Worm (Caenorhabditis elegans) whole organism, L2 larva: ENCODE results near the gene nuo-3.

Experiments used
- C34F6.9 ChIP-seq: fragments of 150-350 bp; optimal IDR thresholded peaks from 2 replicates; lab custom pipeline; 2014; ENCODE audit warnings: missing biosample characterization, missing genetic modification characterization
- F13H6.1 ChIP-seq: sonication (generic microtip); optimal IDR thresholded peaks from 2 replicates; lab custom pipeline; 2016; ENCODE audit warnings: missing genetic modification characterization, missing compliant biosample characterization
- R02D3.7 ChIP-seq: fragments of 150-350 bp; optimal IDR thresholded peaks from 2 replicates; lab custom pipeline; 2014; ENCODE audit warnings: missing biosample characterization, missing genetic modification characterization
- Y55F3AM.14 ChIP-seq: fragments of 200-800 bp; sonication (Bioruptor generic); optimal IDR thresholded peaks from 2 replicates; lab custom pipeline; 2018; ENCODE audit warnings: mild to moderate bottlenecking, missing genetic modification characterization, missing compliant biosample characterization
- ZK546.5 ChIP-seq: sonication (generic microtip); optimal IDR thresholded peaks from 2 replicates; lab custom pipeline; 2017; ENCODE audit warnings: missing biosample characterization, missing genetic modification characterization
- alr-1 ChIP-seq: fragments of 150-350 bp; optimal IDR thresholded peaks from 2 replicates; lab custom pipeline; 2014; ENCODE audit warnings: missing biosample characterization, missing genetic modification characterization
- aly-2 ChIP-seq: fragments of 150-350 bp; optimal IDR thresholded peaks from 2 replicates; lab custom pipeline; 2014; ENCODE audit warnings: missing biosample characterization, missing genetic modification characterization
- ama-1 ChIP-seq: fragments of 150-350 bp; optimal IDR thresholded peaks from 2 replicates; lab custom pipeline; 2018; ENCODE audit warnings: inconsistent platforms
- blmp-1 ChIP-seq: sonication (generic microtip); optimal IDR thresholded peaks from 2 replicates; lab custom pipeline; 2017; ENCODE audit warnings: missing genetic modification characterization, mild to moderate bottlenecking, missing compliant biosample characterization, antibody characterized with exemption, moderate library complexity; ENCODE audit not compliant: insufficient read depth
- ceh-16 ChIP-seq: fragments of 150-350 bp; optimal IDR thresholded peaks from 2 replicates; lab custom pipeline; 2014; ENCODE audit warnings: missing biosample characterization, missing genetic modification characterization
- crh-2 ChIP-seq: sonication (generic microtip); optimal IDR thresholded peaks from 2 replicates; lab custom pipeline; 2017; ENCODE audit warnings: missing biosample characterization, missing genetic modification characterization
- dmd-4 ChIP-seq: sonication (generic microtip); optimal IDR thresholded peaks from 2 replicates; lab custom pipeline; 2017; ENCODE audit warnings: missing biosample characterization, missing genetic modification characterization
- elt-1 ChIP-seq: fragments of 150-350 bp; optimal IDR thresholded peaks from 2 replicates; lab custom pipeline; 2014; ENCODE audit warnings: missing biosample characterization, missing genetic modification characterization
- elt-3 ChIP-seq: sonication (generic microtip); optimal IDR thresholded peaks from 2 replicates; lab custom pipeline; 2017; ENCODE audit warnings: missing biosample characterization, missing genetic modification characterization
- fos-1 ChIP-seq: fragments of 150-350 bp; optimal IDR thresholded peaks from 2 replicates; lab custom pipeline; 2014; ENCODE audit warnings: missing biosample characterization, missing genetic modification characterization
- gmeb-1 ChIP-seq: fragments of 150-350 bp; optimal IDR thresholded peaks from 2 replicates; lab custom pipeline; 2014; ENCODE audit warnings: missing biosample characterization, missing genetic modification characterization
- lin-11 ChIP-seq: fragments of 150-350 bp; sonication (generic microtip); optimal IDR thresholded peaks from 2 replicates; lab custom pipeline; 2014; ENCODE audit warnings: missing biosample characterization, missing genetic modification characterization, inconsistent platforms, mixed read lengths
- lin-13 ChIP-seq: fragments of 150-350 bp; optimal IDR thresholded peaks from 2 replicates; lab custom pipeline; 2014; ENCODE audit warnings: missing biosample characterization, missing genetic modification reagents, missing genetic modification characterization
- lsy-2 ChIP-seq, 2 experiments: fragments of 150-350 bp in 1 of 2; sonication (generic microtip) in 1 of 2; optimal IDR thresholded peaks; 2 replicates each; lab custom pipeline; 2014 to 2017; ENCODE audit warnings: missing biosample characterization in 2 of 2, missing genetic modification characterization in 2 of 2
- mab-5 ChIP-seq: fragments of 150-350 bp; optimal IDR thresholded peaks from 2 replicates; lab custom pipeline; 2014; ENCODE audit warnings: missing biosample characterization, missing genetic modification characterization
- mbf-1 ChIP-seq: sonication (generic microtip); optimal IDR thresholded peaks from 2 replicates; lab custom pipeline; 2017; ENCODE audit warnings: missing biosample characterization, missing genetic modification characterization
- mdl-1 ChIP-seq, 2 experiments: fragments of 150-350 bp in 1 of 2; sonication (generic microtip) in 1 of 2; optimal IDR thresholded peaks; 2 replicates each; lab custom pipeline; 2017; ENCODE audit warnings: missing biosample characterization in 2 of 2, missing genetic modification characterization in 2 of 2
- nhr-10 ChIP-seq: sonication (generic microtip); optimal IDR thresholded peaks from 2 replicates; lab custom pipeline; 2017; ENCODE audit warnings: missing biosample characterization, missing genetic modification characterization
- nhr-11 ChIP-seq: fragments of 150-350 bp; optimal IDR thresholded peaks from 2 replicates; lab custom pipeline; 2014; ENCODE audit warnings: missing biosample characterization, missing genetic modification characterization
- nhr-12 ChIP-seq: fragments of 150-350 bp; optimal IDR thresholded peaks from 2 replicates; lab custom pipeline; 2014; ENCODE audit warnings: missing biosample characterization, missing genetic modification characterization
- nhr-129 ChIP-seq: fragments of 150-350 bp; optimal IDR thresholded peaks from 2 replicates; lab custom pipeline; 2014; ENCODE audit warnings: missing biosample characterization, missing genetic modification characterization
- nhr-21 ChIP-seq: fragments of 150-350 bp; optimal IDR thresholded peaks from 2 replicates; lab custom pipeline; 2014; ENCODE audit warnings: missing biosample characterization, missing genetic modification characterization
- nhr-23 ChIP-seq: fragments of 150-350 bp; optimal IDR thresholded peaks from 2 replicates; lab custom pipeline; 2014; ENCODE audit warnings: missing biosample characterization, missing genetic modification reagents, missing genetic modification characterization
- nhr-237 ChIP-seq: fragments of 150-350 bp; optimal IDR thresholded peaks from 2 replicates; lab custom pipeline; 2014; ENCODE audit warnings: missing biosample characterization, missing genetic modification characterization
- nhr-25 ChIP-seq: fragments of 150-350 bp; sonication (generic microtip); optimal IDR thresholded peaks from 3 replicates; lab custom pipeline; 2014; ENCODE audit warnings: missing biosample characterization, missing genetic modification characterization
- nhr-6 ChIP-seq: fragments of 150-350 bp; optimal IDR thresholded peaks from 2 replicates; lab custom pipeline; 2014; ENCODE audit warnings: missing biosample characterization, missing genetic modification characterization
- nhr-77 ChIP-seq: fragments of 150-350 bp; optimal IDR thresholded peaks from 2 replicates; lab custom pipeline; 2014; ENCODE audit warnings: missing biosample characterization, missing genetic modification characterization
- peb-1 ChIP-seq: fragments of 150-350 bp; optimal IDR thresholded peaks from 2 replicates; lab custom pipeline; 2014; ENCODE audit warnings: missing biosample characterization, missing genetic modification characterization
- sem-4 ChIP-seq: fragments of 150-350 bp; optimal IDR thresholded peaks from 2 replicates; lab custom pipeline; 2014; ENCODE audit warnings: missing biosample characterization, missing genetic modification reagents, missing genetic modification characterization
- skn-1 ChIP-seq: sonication (generic microtip); optimal IDR thresholded peaks from 2 replicates; lab custom pipeline; 2017; ENCODE audit warnings: missing biosample characterization, missing genetic modification characterization
- sma-3 ChIP-seq: sonication (generic microtip); optimal IDR thresholded peaks from 2 replicates; lab custom pipeline; 2016; ENCODE audit warnings: missing genetic modification reagents, missing genetic modification characterization, missing compliant biosample characterization
- sma-9 ChIP-seq, 2 experiments: fragments of 150-350 bp in 1 of 2; sonication (generic microtip) in 1 of 2; optimal IDR thresholded peaks; 2 replicates each; lab custom pipeline; 2014 to 2016; ENCODE audit warnings: missing genetic modification characterization in 2 of 2, mild to moderate bottlenecking in 1 of 2, missing biosample characterization in 1 of 2, missing compliant biosample characterization in 1 of 2, missing genetic modification reagents in 1 of 2, moderate library complexity in 1 of 2
- snpc-4 ChIP-seq: fragments of 150-350 bp; optimal IDR thresholded peaks from 2 replicates; lab custom pipeline; 2014; ENCODE audit warnings: missing biosample characterization, missing genetic modification characterization
- unc-55 ChIP-seq: fragments of 150-350 bp; sonication (generic microtip); optimal IDR thresholded peaks from 3 replicates; lab custom pipeline; 2014; ENCODE audit warnings: missing biosample characterization, missing genetic modification reagents, missing genetic modification characterization
- unc-62 ChIP-seq: fragments of 150-350 bp; optimal IDR thresholded peaks from 2 replicates; lab custom pipeline; 2014; ENCODE audit warnings: missing biosample characterization, missing genetic modification reagents, missing genetic modification characterization
- zag-1 ChIP-seq: fragments of 150-350 bp; optimal IDR thresholded peaks from 2 replicates; lab custom pipeline; 2014; ENCODE audit warnings: missing biosample characterization, missing genetic modification characterization
- ztf-1 ChIP-seq: fragments of 200-800 bp; sonication (Bioruptor generic); conservative IDR thresholded peaks from 2 replicates; pipeline ENCODE4 v1.3.6; 2022; ENCODE audit warnings: missing genetic modification characterization, missing compliant biosample characterization
- ztf-11 ChIP-seq: sonication (generic microtip); optimal IDR thresholded peaks from 2 replicates; lab custom pipeline; 2017; ENCODE audit warnings: missing biosample characterization, missing genetic modification characterization
- ztf-4 ChIP-seq: fragments of 150-350 bp; optimal IDR thresholded peaks from 2 replicates; lab custom pipeline; 2014; ENCODE audit warnings: missing biosample characterization, missing genetic modification characterization

Gene nuo-3

ce11 chrIV:14824878-14825352 is 27.6 kb upstream of the nuo-3 start, which contains the start of gene sec-61.A:
sec-61.A (minus strand) TSS chrIV:14825264.
- TF ChIP-seq unc-62 (no peak), nhr-11 (no peak), lsy-2 (tag; optimal IDR thresholded peaks at IDR 0.05; lab: Kevin White, UChicago) (peak; percentile 98 to 99), alr-1 (tag; lab: Kevin White, UChicago) (no peak), crh-2 (tag; lab: Kevin White, UChicago) (peak; percentile 85), skn-1 (tag; lab: Kevin White, UChicago) (no peak), nhr-129 (peak; percentile 66), nhr-21 (tag; lab: Kevin White, UChicago) (peak; percentile 80), nhr-25 (tag; lab: Kevin White, UChicago) (peak; percentile 77), lin-11 (tag; lab: Kevin White, UChicago) (peak; percentile 62), peb-1 (peak; percentile 64), ztf-1 (GFP tag; lab: Robert Waterston, UW) (no peak), R02D3.7 (tag; lab: Kevin White, UChicago) (no peak), nhr-10 (tag; lab: Kevin White, UChicago) (peak; percentile 17), unc-55 (GFP tag; lab: Kevin White, UChicago) (peak; percentile 73), nhr-237 (peak; percentile 16), nhr-12 (no peak), lin-13 (GFP tag; lab: Kevin White, UChicago) (peak; percentile 56), aly-2 (tag; lab: Kevin White, UChicago) (no peak), mdl-1 (tag; optimal IDR thresholded peaks at IDR 0.05; lab: Kevin White, UChicago) (peak in 1 of 2 experiments; percentile 71), mab-5 (tag; lab: Kevin White, UChicago) (peak; percentile 47), fos-1 (tag; lab: Kevin White, UChicago) (peak; percentile 45), sma-3 (GFP tag; lab: Kevin White, UChicago) (peak; percentile 93), sma-9 (GFP tag; optimal IDR thresholded peaks at IDR 0.05; lab: Kevin White, UChicago) (no peak), sma-9 (tag; optimal IDR thresholded peaks at IDR 0.05; lab: Kevin White, UChicago) (no peak), gmeb-1 (peak; percentile 61), F13H6.1 (peak; percentile 75), ztf-4 (no peak), sem-4 (tag; lab: Kevin White, UChicago) (no peak), elt-3 (tag; lab: Kevin White, UChicago) (no peak), C34F6.9 (tag; lab: Kevin White, UChicago) (peak; percentile 81), ztf-11 (no peak), snpc-4 (tag; lab: Kevin White, UChicago) (no peak), elt-1 (no peak), nhr-23 (tag; lab: Kevin White, UChicago) (no peak), ZK546.5 (tag; lab: Kevin White, UChicago) (no peak), nhr-77 (tag; lab: Kevin White, UChicago) (no peak), ceh-16 (tag; lab: Kevin White, UChicago) (peak; percentile 43), mbf-1 (no peak)

DNA sequence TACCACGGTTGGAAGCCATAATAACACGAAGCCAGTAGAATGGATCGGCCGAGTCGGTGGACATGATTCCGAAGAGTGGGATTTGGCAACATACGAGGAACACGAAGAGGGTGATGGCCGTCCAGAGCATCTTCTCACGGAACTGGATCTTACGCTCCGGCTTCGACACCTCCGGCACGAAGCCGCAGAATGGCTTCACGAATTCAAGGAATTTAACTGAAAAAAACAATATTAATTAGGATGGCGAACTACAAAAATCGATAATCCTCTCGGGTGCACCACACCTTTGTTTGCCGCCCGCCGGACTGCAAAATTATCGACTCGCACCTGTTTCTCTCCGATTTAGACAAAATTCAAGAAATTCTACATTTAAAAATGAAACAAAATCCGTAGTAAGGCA is 26.9 kb upstream of the nuo-3 start:
- 0 out of 2 replicates have a peak, but pooled peaks have one; percentile 62 for TF ChIP-seq ztf-1 (GFP tag; lab: Robert Waterston, UW)
- no peak for TF ChIP-seq elt-1

DNA sequence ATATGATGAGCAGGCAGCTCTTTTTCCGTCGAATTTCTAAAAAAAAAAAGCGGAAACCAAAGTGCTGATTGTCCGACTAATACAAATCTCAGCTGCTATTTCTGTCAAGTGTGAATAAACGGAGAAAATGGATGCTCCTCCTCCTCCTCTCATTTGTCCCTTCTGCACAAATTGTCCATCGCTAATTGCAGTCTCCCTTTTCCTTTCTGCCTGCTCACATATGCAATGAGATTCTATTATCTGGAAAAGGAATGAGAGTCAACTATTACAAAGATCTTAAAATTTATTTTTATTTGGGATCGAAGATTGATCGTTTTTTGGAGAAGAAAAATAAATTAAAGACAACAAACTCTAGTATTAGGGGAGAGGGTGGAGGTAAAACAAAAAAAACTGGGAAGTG is 24.9 kb upstream of the nuo-3 start:
- TF ChIP-seq nhr-6 (tag; lab: Kevin White, UChicago) (no peak), dmd-4 (no peak), sem-4 (tag; lab: Kevin White, UChicago) (no peak), nhr-21 (tag; lab: Kevin White, UChicago) (peak; percentile 53), mbf-1 (no peak), zag-1 (tag; lab: Kevin White, UChicago) (no peak), skn-1 (tag; lab: Kevin White, UChicago) (no peak), C34F6.9 (tag; lab: Kevin White, UChicago) (no peak), aly-2 (tag; lab: Kevin White, UChicago) (no peak), mab-5 (tag; lab: Kevin White, UChicago) (no peak), crh-2 (tag; lab: Kevin White, UChicago) (peak; percentile 13), lin-11 (tag; lab: Kevin White, UChicago) (no peak), nhr-25 (tag; lab: Kevin White, UChicago) (no peak), unc-62 (no peak), gmeb-1 (no peak), ztf-1 (GFP tag; lab: Robert Waterston, UW) (no peak), lin-13 (GFP tag; lab: Kevin White, UChicago) (peak; percentile 26), fos-1 (tag; lab: Kevin White, UChicago) (no peak), blmp-1 (tag; lab: Kevin White, UChicago) (no peak), lsy-2 (tag; optimal IDR thresholded peaks at IDR 0.05; lab: Kevin White, UChicago) (peak in 1 of 2 experiments; percentile 48), sma-3 (GFP tag; lab: Kevin White, UChicago) (no peak), elt-1 (no peak), ama-1 (lab: Kevin White, UChicago) (peak; percentile 11), nhr-12 (no peak), Y55F3AM.14 (GFP tag; lab: Kevin White, UChicago) (no peak)
